Fruit fly (Drosophila melanogaster) whole organism, wandering third instar larva: Measurements from ENCODE around the gene CG12170.

ENCODE experiments used
- Abd-B ChIP-seq: fragments of >200 bp; optimal IDR thresholded peaks from 2 replicates; lab custom pipeline; 2017; ENCODE audit warnings: missing biosample characterization, missing genetic modification characterization
- CG32264 ChIP-seq: fragments of 200-800 bp; sonication (Bioruptor generic); optimal IDR thresholded peaks from 2 replicates; lab custom pipeline; 2016; ENCODE audit warnings: missing biosample characterization, missing genetic modification characterization
- CG9705 ChIP-seq: fragments of 200-800 bp; sonication (Bioruptor generic); optimal IDR thresholded peaks from 2 replicates; lab custom pipeline; 2018; ENCODE audit warnings: missing biosample characterization, mild to moderate bottlenecking, missing genetic modification characterization
- CrebA ChIP-seq: fragments of 200-800 bp; sonication (Bioruptor generic); optimal IDR thresholded peaks from 2 replicates; lab custom pipeline; 2016; ENCODE audit warnings: missing biosample characterization, mild to moderate bottlenecking, missing genetic modification characterization, borderline replicate concordance
- Dfd ChIP-seq: fragments of >200 bp; optimal IDR thresholded peaks from 2 replicates; lab custom pipeline; 2017; ENCODE audit warnings: missing biosample characterization, missing genetic modification characterization
- Dif ChIP-seq: fragments of 200-275, 200-300 bp; sonication (Bioruptor generic); optimal IDR thresholded peaks from 2 replicates; lab custom pipeline; 2018; ENCODE audit warnings: missing biosample characterization, missing genetic modification characterization; ENCODE audit not compliant: partially characterized antibody
- GATAd ChIP-seq: sonication (Bioruptor generic); optimal IDR thresholded peaks from 2 replicates; lab custom pipeline; 2016; ENCODE audit warnings: missing biosample characterization, missing genetic modification characterization
- HLH106 ChIP-seq: fragments of 200-800 bp; optimal IDR thresholded peaks from 3 replicates; lab custom pipeline; 2019; ENCODE audit warnings: missing biosample characterization, mild to moderate bottlenecking, missing genetic modification characterization, moderate library complexity
- Hnf4 ChIP-seq: fragments of 200-800 bp; sonication (Bioruptor generic); optimal IDR thresholded peaks from 2 replicates; lab custom pipeline; 2016; ENCODE audit warnings: missing biosample characterization, mild to moderate bottlenecking, missing genetic modification characterization
- Hr78 ChIP-seq: fragments of >200 bp; optimal IDR thresholded peaks from 2 replicates; lab custom pipeline; 2017; ENCODE audit warnings: missing biosample characterization, missing genetic modification characterization
- Hr83 ChIP-seq: fragments of 200-300 bp; sonication (Bioruptor generic); optimal IDR thresholded peaks from 2 replicates; lab custom pipeline; 2016; ENCODE audit warnings: missing biosample characterization, mild to moderate bottlenecking, missing genetic modification characterization, moderate library complexity; ENCODE audit not compliant: poor library complexity, severe bottlenecking
- Jra ChIP-seq: sonication (Bioruptor generic); optimal IDR thresholded peaks from 2 replicates; lab custom pipeline; 2016; ENCODE audit warnings: missing biosample characterization, missing genetic modification characterization
- Mio ChIP-seq: sonication (Bioruptor generic); optimal IDR thresholded peaks from 2 replicates; lab custom pipeline; 2016; ENCODE audit warnings: missing biosample characterization, missing genetic modification characterization
- Myc ChIP-seq: fragments of >200 bp; optimal IDR thresholded peaks from 2 replicates; lab custom pipeline; 2017
- N ChIP-seq: fragments of >200 bp; optimal IDR thresholded peaks from 2 replicates; lab custom pipeline; 2018; ENCODE audit warnings: missing biosample characterization, missing external identifiers, missing genetic modification characterization
- OdsH ChIP-seq: fragments of 200-800 bp; sonication (Bioruptor generic); optimal IDR thresholded peaks from 2 replicates; lab custom pipeline; 2016; ENCODE audit warnings: missing biosample characterization, mild to moderate bottlenecking, missing genetic modification characterization
- Rel ChIP-seq, 2 experiments: fragments of 200-800 bp; sonication (Bioruptor generic) in 1 of 2; optimal IDR thresholded peaks; 2 replicates in 1 of 2; 3 replicates in 1 of 2; lab custom pipeline; 2016 to 2019; ENCODE audit warnings: mild to moderate bottlenecking in 2 of 2, missing biosample characterization in 2 of 2, missing genetic modification characterization in 2 of 2, moderate library complexity in 1 of 2
- Sp1 ChIP-seq: fragments of 200-800 bp; sonication (Bioruptor generic); optimal IDR thresholded peaks from 3 replicates; lab custom pipeline; 2019; ENCODE audit warnings: missing biosample characterization, mild to moderate bottlenecking, missing genetic modification characterization, moderate library complexity
- Vsx2 ChIP-seq: fragments of 200-300, 225-300 bp; sonication (Bioruptor generic); optimal IDR thresholded peaks from 2 replicates; lab custom pipeline; 2018; ENCODE audit warnings: missing biosample characterization, missing genetic modification characterization; ENCODE audit not compliant: partially characterized antibody
- br ChIP-seq: fragments of 200-800 bp; sonication (Bioruptor generic); optimal IDR thresholded peaks from 2 replicates; lab custom pipeline; 2016; ENCODE audit warnings: missing biosample characterization, missing genetic modification characterization
- brk ChIP-seq: fragments of 200-800 bp; sonication (Bioruptor generic); optimal IDR thresholded peaks from 2 replicates; lab custom pipeline; 2016; ENCODE audit warnings: missing biosample characterization, mild to moderate bottlenecking, missing genetic modification characterization
- dl ChIP-seq, 2 experiments: fragments of 175-275, 200-275 bp in 1 of 2; fragments of 200-275 bp in 1 of 2; sonication (Bioruptor generic); optimal IDR thresholded peaks; lab custom pipeline; 2018; ENCODE audit warnings: mild to moderate bottlenecking in 2 of 2, missing biosample characterization in 2 of 2, missing genetic modification characterization in 2 of 2, moderate library complexity in 2 of 2; ENCODE audit not compliant: partially characterized antibody in 2 of 2, insufficient read depth in 1 of 2
- dmrt93B ChIP-seq: fragments of 200-800 bp; sonication (Bioruptor generic); optimal IDR thresholded peaks from 2 replicates; lab custom pipeline; 2018; ENCODE audit warnings: missing biosample characterization, mild to moderate bottlenecking, missing genetic modification characterization
- dsf ChIP-seq: sonication (Bioruptor generic); optimal IDR thresholded peaks from 2 replicates; lab custom pipeline; 2016; ENCODE audit warnings: missing biosample characterization, missing genetic modification characterization, borderline replicate concordance
- ey ChIP-seq: fragments of 200-800 bp; sonication (Bioruptor generic); optimal IDR thresholded peaks from 2 replicates; lab custom pipeline; 2016; ENCODE audit warnings: missing biosample characterization, missing genetic modification characterization
- foxo ChIP-seq, 2 experiments: fragments of 200-800 bp; sonication (Bioruptor generic); optimal IDR thresholded peaks; 2 replicates in 1 of 2; 3 replicates in 1 of 2; lab custom pipeline; 2016 to 2017; ENCODE audit warnings: missing biosample characterization in 2 of 2, missing genetic modification characterization in 2 of 2
- fru ChIP-seq: fragments of 200-800 bp; sonication (Bioruptor generic); optimal IDR thresholded peaks from 3 replicates; lab custom pipeline; 2016; ENCODE audit warnings: missing biosample characterization, mild to moderate bottlenecking, missing genetic modification characterization
- h ChIP-seq: fragments of 200-800 bp; sonication (Bioruptor generic); optimal IDR thresholded peaks from 3 replicates; lab custom pipeline; 2016; ENCODE audit warnings: missing biosample characterization, mild to moderate bottlenecking, missing genetic modification characterization
- jim ChIP-seq: fragments of 175-275, 200-325 bp; sonication (Bioruptor generic); optimal IDR thresholded peaks from 2 replicates; lab custom pipeline; 2016; ENCODE audit warnings: missing biosample characterization, mild to moderate bottlenecking, missing genetic modification characterization
- lola ChIP-seq: fragments of >200 bp; optimal IDR thresholded peaks from 2 replicates; lab custom pipeline; 2017; ENCODE audit warnings: missing biosample characterization, missing genetic modification characterization
- pan ChIP-seq: fragments of >200 bp; optimal IDR thresholded peaks from 2 replicates; lab custom pipeline; 2017
- psq ChIP-seq: fragments of 200-800 bp; sonication (Bioruptor generic); optimal IDR thresholded peaks from 3 replicates; lab custom pipeline; 2017; ENCODE audit warnings: missing biosample characterization, mild to moderate bottlenecking, missing genetic modification characterization, moderate library complexity
- rgr ChIP-seq: fragments of 200-800 bp; sonication (Bioruptor generic); optimal IDR thresholded peaks from 3 replicates; lab custom pipeline; 2016; ENCODE audit warnings: missing biosample characterization, mild to moderate bottlenecking, missing genetic modification characterization
- sage ChIP-seq: fragments of 200-800 bp; sonication (Bioruptor generic); optimal IDR thresholded peaks from 2 replicates; lab custom pipeline; 2016; ENCODE audit warnings: missing biosample characterization, mild to moderate bottlenecking, missing genetic modification characterization
- sv ChIP-seq: fragments of 200-800 bp; sonication (Bioruptor generic); optimal IDR thresholded peaks from 3 replicates; lab custom pipeline; 2016; ENCODE audit warnings: missing biosample characterization, missing genetic modification characterization
- tai ChIP-seq: sonication (Bioruptor generic); optimal IDR thresholded peaks from 2 replicates; lab custom pipeline; 2016; ENCODE audit warnings: missing biosample characterization, missing genetic modification characterization
- usp ChIP-seq: fragments of >200 bp; optimal IDR thresholded peaks from 2 replicates; lab custom pipeline; 2017; ENCODE audit warnings: missing biosample characterization, missing genetic modification characterization
- woc ChIP-seq: sonication (Bioruptor generic); optimal IDR thresholded peaks from 2 replicates; lab custom pipeline; 2016; ENCODE audit warnings: missing biosample characterization, mild to moderate bottlenecking, missing genetic modification characterization

The CG12170 gene

dm6 chr3R:5611733-5612132 lies 25.3 kb upstream of the CG12170 start:
- TF ChIP-seq foxo (GFP tag; optimal IDR thresholded peaks at IDR 0.05; lab: Kevin White, UChicago) (no peak), OdsH (GFP tag; lab: Kevin White, UChicago) (no peak), Myc (lab: Kevin White, UChicago) (no peak), br (no peak), Jra (GFP tag; lab: Kevin White, UChicago) (no peak), Hr78 (GFP tag; lab: Kevin White, UChicago) (no peak), CG9705 (no peak), Hr83 (GFP tag; lab: Kevin White, UChicago) (no peak), sage (GFP tag; lab: Kevin White, UChicago) (no peak)

dm6 chr3R:5612372-5613113 lies 24.5 kb upstream of the CG12170 start, which contains the start of gene Rga:
TSS of gene Rga (minus strand) at chr3R:5613112.
- peak; percentile 13 for TF ChIP-seq fru (GFP tag; lab: Kevin White, UChicago)
- peak; percentile 24 for TF ChIP-seq psq (GFP tag; lab: Kevin White, UChicago)
- no peak for TF ChIP-seq br
- no peak for TF ChIP-seq Mio (GFP tag; lab: Kevin White, UChicago)
- TF ChIP-seq N, result peak; percentile 6
- no peak for TF ChIP-seq dmrt93B (GFP tag; lab: Kevin White, UChicago)
- peak; percentile 38 for TF ChIP-seq Dif (GFP tag; lab: Kevin White, UChicago)
- no peak for TF ChIP-seq GATAd (GFP tag; lab: Kevin White, UChicago)

- TF ChIP-seq ey (GFP tag; lab: Kevin White, UChicago), result peak; percentile 3
- TF ChIP-seq pan (lab: Kevin White, UChicago), result no peak
- peak; percentile 43 for TF ChIP-seq fru (GFP tag; lab: Kevin White, UChicago)
- no peak for TF ChIP-seq dmrt93B (GFP tag; lab: Kevin White, UChicago)
- peak; percentile 65 for TF ChIP-seq rgr (GFP tag; lab: Kevin White, UChicago)
- peak; percentile 51 for TF ChIP-seq Hnf4 (GFP tag; lab: Kevin White, UChicago)
- TF ChIP-seq Vsx2 (GFP tag; lab: Kevin White, UChicago), result no peak
- TF ChIP-seq Sp1, result no peak
- no peak for TF ChIP-seq dsf (GFP tag; lab: Kevin White, UChicago)
- peak; percentile 29 for TF ChIP-seq sv (GFP tag; lab: Kevin White, UChicago)
- no peak for TF ChIP-seq Abd-B
- no peak for TF ChIP-seq jim (GFP tag; lab: Kevin White, UChicago)
- TF ChIP-seq OdsH (GFP tag; lab: Kevin White, UChicago), result no peak
- TF ChIP-seq HLH106 (tag; lab: Kevin White, UChicago), result peak; percentile 31
- TF ChIP-seq dl (GFP tag; optimal IDR thresholded peaks at IDR 0.05; lab: Kevin White, UChicago; ENCODE audit: insufficient read depth in 1 of 2, partially characterized antibody in 2 of 2), result no peak
- TF ChIP-seq Dfd (GFP tag; lab: Kevin White, UChicago), result no peak
- no peak for TF ChIP-seq Rel (GFP tag; optimal IDR thresholded peaks at IDR 0.05; lab: Kevin White, UChicago)
- peak; percentile 16 for TF ChIP-seq Rel (tag; optimal IDR thresholded peaks at IDR 0.05; lab: Kevin White, UChicago)
- TF ChIP-seq tai (GFP tag; lab: Kevin White, UChicago), result no peak
- TF ChIP-seq CrebA (GFP tag; lab: Kevin White, UChicago), result no peak
- TF ChIP-seq Dif (GFP tag; lab: Kevin White, UChicago), result peak; percentile 68
- no peak for TF ChIP-seq brk
- peak; percentile 53 for TF ChIP-seq h (GFP tag; lab: Kevin White, UChicago)
- no peak for TF ChIP-seq psq (GFP tag; lab: Kevin White, UChicago)
- no peak for TF ChIP-seq Mio (GFP tag; lab: Kevin White, UChicago)
- TF ChIP-seq Hr83 (GFP tag; lab: Kevin White, UChicago), result no peak
- TF ChIP-seq lola (GFP tag; lab: Kevin White, UChicago), result no peak
- TF ChIP-seq GATAd (GFP tag; lab: Kevin White, UChicago), result no peak
- TF ChIP-seq CG9705, result no peak
- no peak for TF ChIP-seq usp (GFP tag; lab: Kevin White, UChicago)
- TF ChIP-seq br, result no peak
- no peak for TF ChIP-seq N
- TF ChIP-seq Myc (lab: Kevin White, UChicago), result no peak
- no peak for TF ChIP-seq woc (GFP tag; lab: Kevin White, UChicago)
- TF ChIP-seq CG32264 (GFP tag; lab: Kevin White, UChicago), result no peak
- TF ChIP-seq foxo (GFP tag; optimal IDR thresholded peaks at IDR 0.05; lab: Kevin White, UChicago), result peak in 1 of 2 experiments; percentile 45
- TF ChIP-seq Hr78 (GFP tag; lab: Kevin White, UChicago), result no peak
- TF ChIP-seq Jra (GFP tag; lab: Kevin White, UChicago), result peak; percentile 58
- TF ChIP-seq sage (GFP tag; lab: Kevin White, UChicago), result no peak
Measured at dm6 chr3R:5613114-5613443, 24.0 kb upstream of the CG12170 start, which contains the start of gene Atu. TSS of gene Atu (plus strand) at chr3R:5613358.
